Worm (Caenorhabditis elegans): ENCODE data around the gene ZK470.6.

- TF ChIP-seq F13C5.2 (tag; optimal IDR thresholded peaks at IDR 0.05) (peak; percentile 97), ama-1 (optimal IDR thresholded peaks at IDR 0.05) (no peak), scrt-1 (GFP tag; IDR thresholded peaks at IDR 0.05) (peak; percentile 73; the same call in 1 of the 2 replicates), sea-1 (GFP tag; conservative IDR thresholded peaks at IDR 0.05) (peak; percentile 70; the same call in 1 of the 2 replicates), aly-1 (tag; optimal IDR thresholded peaks at IDR 0.05) (no peak), flt-1 (GFP tag; IDR thresholded peaks at IDR 0.05) (peak; percentile 66), tbx-37 (GFP tag; conservative IDR thresholded peaks at IDR 0.05) (peak; percentile 63), hmbx-1 (tag; optimal IDR thresholded peaks at IDR 0.05) (no peak), ets-7 (tag; optimal IDR thresholded peaks at IDR 0.05) (peak; percentile 61), ceh-36 (tag; optimal IDR thresholded peaks at IDR 0.05) (no peak), tbx-11 (GFP tag; IDR thresholded peaks at IDR 0.05) (peak; percentile 59; the same call in 1 of the 2 replicates)
These were observed 31.8 kb upstream of the ZK470.6 start for ce11 chrX:4209131-4209530.

Measured in whole organism, early embryonic.